Worm (Caenorhabditis elegans) whole organism, mixed stage, embryonic: ENCODE data around the gene mec-5.

Source experiments
- M03D4.4 ChIP-seq: sonication (generic microtip); optimal IDR thresholded peaks from 2 replicates; lab custom pipeline; 2017; ENCODE audit warnings: mild to moderate bottlenecking, missing genetic modification characterization, missing compliant biosample characterization
- bed-3 ChIP-seq: fragments of 200-800 bp; sonication (Bioruptor generic); optimal IDR thresholded peaks from 3 replicates; lab custom pipeline; 2018; ENCODE audit warnings: mild to moderate bottlenecking, missing genetic modification characterization, moderate library complexity, missing compliant biosample characterization
- blmp-1 ChIP-seq: fragments of 150-350 bp; optimal IDR thresholded peaks from 2 replicates; lab custom pipeline; 2014; ENCODE audit warnings: missing biosample characterization, missing genetic modification characterization
- ceh-83 ChIP-seq: fragments of 200-800 bp; sonication (Bioruptor generic); optimal IDR thresholded peaks from 2 replicates; lab custom pipeline; 2018; ENCODE audit warnings: mild to moderate bottlenecking, missing genetic modification characterization, missing compliant biosample characterization
- ces-1 ChIP-seq: fragments of 150-350 bp; optimal IDR thresholded peaks from 2 replicates; lab custom pipeline; 2014; ENCODE audit warnings: missing biosample characterization, missing genetic modification reagents, missing genetic modification characterization
- elt-1 ChIP-seq: sonication (generic microtip); optimal IDR thresholded peaks from 2 replicates; lab custom pipeline; 2017; ENCODE audit warnings: missing genetic modification characterization, mild to moderate bottlenecking, missing compliant biosample characterization, antibody characterized with exemption, moderate library complexity, borderline replicate concordance; ENCODE audit not compliant: insufficient read depth
- elt-3 ChIP-seq: fragments of 150-350 bp; optimal IDR thresholded peaks from 2 replicates; lab custom pipeline; 2014; ENCODE audit warnings: missing biosample characterization, missing genetic modification characterization
- ham-2 ChIP-seq: fragments of 200-800 bp; sonication (Bioruptor generic); optimal IDR thresholded peaks from 2 replicates; lab custom pipeline; 2018; ENCODE audit warnings: mild to moderate bottlenecking, missing genetic modification characterization, missing compliant biosample characterization
- hlh-1 ChIP-seq: fragments of 150-350 bp; optimal IDR thresholded peaks from 2 replicates; lab custom pipeline; 2014; ENCODE audit warnings: missing biosample characterization, missing genetic modification reagents, missing genetic modification characterization
- lin-13 ChIP-seq: fragments of 150-350 bp; optimal IDR thresholded peaks from 2 replicates; lab custom pipeline; 2014; ENCODE audit warnings: missing biosample characterization, missing genetic modification characterization
- lsy-2 ChIP-seq: fragments of 150-350 bp; optimal IDR thresholded peaks from 2 replicates; lab custom pipeline; 2014; ENCODE audit warnings: missing biosample characterization, missing genetic modification characterization
- mab-5 ChIP-seq: fragments of 150-350 bp; optimal IDR thresholded peaks from 2 replicates; lab custom pipeline; 2014; ENCODE audit warnings: missing biosample characterization, missing genetic modification characterization
- mep-1 ChIP-seq: fragments of 150-350 bp; optimal IDR thresholded peaks from 2 replicates; lab custom pipeline; 2017; ENCODE audit warnings: missing biosample characterization, missing genetic modification reagents, missing genetic modification characterization, inconsistent platforms
- mls-2 ChIP-seq: sonication (generic microtip); optimal IDR thresholded peaks from 2 replicates; lab custom pipeline; 2016; ENCODE audit warnings: mild to moderate bottlenecking, missing genetic modification characterization, moderate library complexity, missing compliant biosample characterization
- nhr-12 ChIP-seq: fragments of 150-350 bp; optimal IDR thresholded peaks from 2 replicates; lab custom pipeline; 2014; ENCODE audit warnings: missing biosample characterization, missing genetic modification characterization
- nhr-237 ChIP-seq: fragments of 150-350 bp; optimal IDR thresholded peaks from 2 replicates; lab custom pipeline; 2014; ENCODE audit warnings: missing biosample characterization, missing genetic modification characterization
- nhr-28 ChIP-seq: fragments of 150-350 bp; optimal IDR thresholded peaks from 2 replicates; lab custom pipeline; 2014; ENCODE audit warnings: missing biosample characterization, missing genetic modification characterization
- pha-4 ChIP-seq: fragments of 150-350 bp; optimal IDR thresholded peaks from 2 replicates; lab custom pipeline; 2018; ENCODE audit warnings: missing biosample characterization, missing genetic modification reagents, missing genetic modification characterization
- sem-2 ChIP-seq: fragments of 200-800 bp; sonication (Bioruptor generic); optimal IDR thresholded peaks from 2 replicates; lab custom pipeline; 2018; ENCODE audit warnings: mild to moderate bottlenecking, missing genetic modification characterization, missing compliant biosample characterization
- snpc-4 ChIP-seq: fragments of 150-350 bp; optimal IDR thresholded peaks from 2 replicates; lab custom pipeline; 2014; ENCODE audit warnings: missing biosample characterization, missing genetic modification characterization
- sptf-1 ChIP-seq: sonication (generic microtip); optimal IDR thresholded peaks from 2 replicates; lab custom pipeline; 2017; ENCODE audit warnings: mild to moderate bottlenecking, missing genetic modification characterization, moderate library complexity, missing compliant biosample characterization
- tbx-8 ChIP-seq: fragments of 200-800 bp; sonication (Bioruptor generic); optimal IDR thresholded peaks from 2 replicates; lab custom pipeline; 2018; ENCODE audit warnings: mild to moderate bottlenecking, missing genetic modification characterization, moderate library complexity, missing compliant biosample characterization
- unc-39 ChIP-seq: fragments of 150-350 bp; optimal IDR thresholded peaks from 2 replicates; lab custom pipeline; 2014; ENCODE audit warnings: missing biosample characterization, missing genetic modification characterization
- zip-8 ChIP-seq: fragments of 150-350 bp; optimal IDR thresholded peaks from 2 replicates; lab custom pipeline; 2014; ENCODE audit warnings: missing biosample characterization, missing genetic modification characterization
- ztf-11 ChIP-seq: fragments of 150-350 bp; optimal IDR thresholded peaks from 2 replicates; lab custom pipeline; 2014; ENCODE audit warnings: missing biosample characterization, missing genetic modification characterization

mec-5 gene

DNA sequence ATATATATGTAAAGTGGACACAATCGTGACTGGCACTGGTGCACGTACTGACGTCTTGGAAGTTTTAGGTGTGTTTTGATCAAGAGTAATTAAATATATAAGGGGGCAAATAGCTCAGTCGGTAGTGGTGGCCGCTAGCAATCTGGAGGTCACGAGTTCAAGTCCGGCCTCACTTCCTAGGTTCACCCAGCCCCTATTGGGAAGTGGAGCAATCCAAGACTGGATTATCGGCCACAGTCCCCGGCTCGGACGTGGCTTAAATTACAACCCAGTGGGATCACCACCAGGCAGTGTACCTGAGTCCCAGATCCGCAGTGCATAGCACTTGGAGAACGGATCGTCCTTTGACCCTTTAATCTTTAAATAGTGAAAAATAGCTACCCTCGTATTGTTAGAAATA, 53.3 kb downstream of the mec-5 start:
- TF ChIP-seq pha-4 (tag; lab: Kevin White, UChicago): no peak
- TF ChIP-seq sem-2 (GFP tag; lab: Kevin White, UChicago): no peak
- TF ChIP-seq snpc-4 (tag; lab: Kevin White, UChicago): no peak
- TF ChIP-seq bed-3 (GFP tag; lab: Kevin White, UChicago): no peak
- no peak for TF ChIP-seq zip-8 (tag; lab: Kevin White, UChicago)
- no peak for TF ChIP-seq ces-1
- TF ChIP-seq M03D4.4: no peak
- no peak for TF ChIP-seq elt-1 (tag; lab: Kevin White, UChicago)
- no peak for TF ChIP-seq mep-1 (tag; lab: Kevin White, UChicago)
- TF ChIP-seq unc-39 (tag; lab: Kevin White, UChicago): no peak
- no peak for TF ChIP-seq ceh-83 (GFP tag; lab: Kevin White, UChicago)
- TF ChIP-seq lin-13 (tag; lab: Kevin White, UChicago): no peak
- TF ChIP-seq lsy-2 (tag; lab: Kevin White, UChicago): no peak
- no peak for TF ChIP-seq elt-3 (tag; lab: Kevin White, UChicago)
- TF ChIP-seq nhr-28 (tag; lab: Kevin White, UChicago): no peak
- no peak for TF ChIP-seq blmp-1 (tag; lab: Kevin White, UChicago)
- no peak for TF ChIP-seq tbx-8
- TF ChIP-seq nhr-12 (tag; lab: Kevin White, UChicago): no peak
- TF ChIP-seq ham-2 (GFP tag; lab: Kevin White, UChicago): no peak

DNA sequence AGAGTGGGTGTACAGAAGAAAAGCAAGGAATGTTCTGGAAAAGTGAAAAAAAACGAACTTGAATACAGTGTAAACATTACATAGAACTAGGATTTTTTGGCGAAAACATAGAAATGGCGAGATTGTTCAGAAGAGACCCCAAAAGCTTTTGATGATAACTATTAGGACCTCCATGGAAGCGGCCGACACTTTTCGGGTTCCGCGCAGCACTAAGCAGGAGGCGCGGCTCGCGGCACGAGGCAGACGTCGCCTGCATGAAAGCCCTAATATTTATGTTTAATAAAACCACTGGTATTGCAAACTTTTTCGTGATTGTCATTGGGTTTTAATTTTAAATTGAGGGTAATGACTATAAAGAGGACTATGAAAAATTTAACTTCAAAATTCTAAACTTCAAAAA, 54.1 kb downstream of the mec-5 start:
- TF ChIP-seq nhr-237: no peak
- TF ChIP-seq elt-3 (tag; lab: Kevin White, UChicago): no peak
- no peak for TF ChIP-seq pha-4 (tag; lab: Kevin White, UChicago)
- TF ChIP-seq lin-13 (tag; lab: Kevin White, UChicago): no peak
- TF ChIP-seq lsy-2 (tag; lab: Kevin White, UChicago): no peak
- TF ChIP-seq mls-2: no peak
- no peak for TF ChIP-seq hlh-1
- TF ChIP-seq mab-5 (tag; lab: Kevin White, UChicago): no peak
- no peak for TF ChIP-seq nhr-28 (tag; lab: Kevin White, UChicago)
- no peak for TF ChIP-seq sem-2 (GFP tag; lab: Kevin White, UChicago)
- no peak for TF ChIP-seq tbx-8
- TF ChIP-seq snpc-4 (tag; lab: Kevin White, UChicago): no peak
- no peak for TF ChIP-seq ztf-11
- no peak for TF ChIP-seq sptf-1 (tag; lab: Kevin White, UChicago)
